Fruit fly (Drosophila melanogaster): ENCODE results near the gene 4E-T.

- TF ChIP-seq CG8478 (optimal IDR thresholded peaks at IDR 0.05): no peak
- TF ChIP-seq CTCF (optimal IDR thresholded peaks at IDR 0.05): no peak
Measured at dm6 chr4:904667-905066, 53.5 kb downstream of the 4E-T start.

Measured in S2 (cell line).